Worm (Caenorhabditis elegans) whole organism, young adult: ENCODE measurements around the gene lido-8.
"Not testable (repeated sequence)": the region's sequence is repeated elsewhere in the genome, so short reads cannot be mapped to it uniquely, and the experiment has no call there.

Experiments
- B0019.2 ChIP-seq: fragments of 200-800 bp; sonication (Bioruptor generic); conservative IDR thresholded peaks from 2 replicates; pipeline ENCODE4 v1.3.6; 2022; ENCODE audit warnings: missing genetic modification reagents, missing genetic modification characterization, missing compliant biosample characterization
- B0035.1 ChIP-seq: sonication (generic microtip); optimal IDR thresholded peaks from 2 replicates; lab custom pipeline; 2016; ENCODE audit warnings: missing genetic modification characterization, mild to moderate bottlenecking, missing compliant biosample characterization, missing genotype, missing genetic modification reagents
- F10E7.11 ChIP-seq: sonication (generic microtip); optimal IDR thresholded peaks from 2 replicates; lab custom pipeline; 2017; ENCODE audit warnings: mild to moderate bottlenecking, missing genetic modification characterization, moderate library complexity, missing compliant biosample characterization
- F22D6.2 ChIP-seq: sonication (generic microtip); optimal IDR thresholded peaks from 2 replicates; lab custom pipeline; 2016; ENCODE audit warnings: mild to moderate bottlenecking, missing genetic modification characterization, missing compliant biosample characterization
- F37B4.10 ChIP-seq: fragments of 200-800 bp; sonication (Bioruptor generic); IDR thresholded peaks from 2 replicates; pipeline ENCODE4 v1.3.6; 2022; ENCODE audit warnings: missing genetic modification characterization, missing compliant biosample characterization
- F57C9.4 ChIP-seq: sonication (generic microtip); optimal IDR thresholded peaks from 2 replicates; lab custom pipeline; 2017; ENCODE audit warnings: mild to moderate bottlenecking, missing genetic modification characterization, missing compliant biosample characterization
- T26A5.8 ChIP-seq: sonication (generic microtip); optimal IDR thresholded peaks from 2 replicates; lab custom pipeline; 2016; ENCODE audit warnings: missing genetic modification characterization, missing compliant biosample characterization
- Y53F4B.3 ChIP-seq: fragments of 200-800 bp; sonication (Bioruptor generic); IDR thresholded peaks from 2 replicates; pipeline ENCODE4 v1.3.6; 2022; ENCODE audit warnings: missing genetic modification reagents, missing genetic modification characterization, missing compliant biosample characterization
- Y53G8AR.9 ChIP-seq: fragments of 200-800 bp; sonication (Bioruptor generic); conservative IDR thresholded peaks from 2 replicates; pipeline ENCODE4 v1.3.6; 2022; ENCODE audit warnings: missing genetic modification reagents, missing genetic modification characterization, missing compliant biosample characterization
- cebp-2 ChIP-seq: fragments of 200-800 bp; sonication (Bioruptor generic); IDR thresholded peaks from 2 replicates; pipeline ENCODE4 v1.3.6; 2022; ENCODE audit warnings: missing genetic modification characterization, missing compliant biosample characterization
- ceh-100 ChIP-seq: fragments of 200-800 bp; sonication (Bioruptor generic); IDR thresholded peaks from 2 replicates; pipeline ENCODE4 v1.3.6; 2022; ENCODE audit warnings: missing genetic modification reagents, missing genetic modification characterization, missing compliant biosample characterization
- ceh-40 ChIP-seq: fragments of 200-800 bp; sonication (Bioruptor generic); IDR thresholded peaks from 2 replicates; pipeline ENCODE4 v1.3.6; 2022; ENCODE audit warnings: missing genetic modification characterization, missing compliant biosample characterization
- ceh-58 ChIP-seq: fragments of 200-800 bp; sonication (Bioruptor generic); IDR thresholded peaks from 2 replicates; pipeline ENCODE4 v1.3.6; 2022; ENCODE audit warnings: missing genetic modification characterization, missing compliant biosample characterization
- ceh-91 ChIP-seq: fragments of 200-800 bp; sonication (Bioruptor generic); IDR thresholded peaks from 2 replicates; pipeline ENCODE4 v1.3.6; 2022; ENCODE audit warnings: missing genetic modification reagents, missing genetic modification characterization, missing compliant biosample characterization
- chd-7 ChIP-seq: sonication (generic microtip); optimal IDR thresholded peaks from 2 replicates; lab custom pipeline; 2016; ENCODE audit warnings: mild to moderate bottlenecking, missing genetic modification characterization, moderate library complexity, missing compliant biosample characterization
- egl-44 ChIP-seq: fragments of 200-800 bp; sonication (Bioruptor generic); IDR thresholded peaks from 2 replicates; pipeline ENCODE4 v1.3.6; 2022; ENCODE audit warnings: missing genetic modification reagents, missing genetic modification characterization, missing compliant biosample characterization
- egrh-3 ChIP-seq: fragments of 200-800 bp; sonication (Bioruptor generic); IDR thresholded peaks from 2 replicates; pipeline ENCODE4 v1.3.6; 2022; ENCODE audit warnings: missing genetic modification reagents, missing genetic modification characterization, missing compliant biosample characterization
- ets-4 ChIP-seq: fragments of 200-800 bp; sonication (Bioruptor generic); optimal IDR thresholded peaks from 2 replicates; lab custom pipeline; 2018; ENCODE audit warnings: mild to moderate bottlenecking, missing genetic modification characterization, missing compliant biosample characterization
- gei-17 ChIP-seq: fragments of 200-800 bp; sonication (Bioruptor generic); optimal IDR thresholded peaks from 2 replicates; lab custom pipeline; 2018; ENCODE audit warnings: mild to moderate bottlenecking, missing genetic modification characterization, missing compliant biosample characterization
- hmg-1.2 ChIP-seq: fragments of 200-800 bp; sonication (Bioruptor generic); IDR thresholded peaks from 2 replicates; pipeline ENCODE4 v1.3.6; 2022; ENCODE audit warnings: missing genetic modification reagents, missing genetic modification characterization, missing compliant biosample characterization
- let-607 ChIP-seq, 2 experiments: fragments of 200-800 bp in 1 of 2; sonication (Bioruptor generic) in 1 of 2; sonication (generic microtip) in 1 of 2; optimal IDR thresholded peaks; 2 replicates each; lab custom pipeline; 2016 to 2018; ENCODE audit warnings: mild to moderate bottlenecking in 2 of 2, missing compliant biosample characterization in 2 of 2, missing genetic modification characterization in 2 of 2, moderate library complexity in 2 of 2, missing genotype in 1 of 2
- lin-35 ChIP-seq, 3 experiments: fragments of 150-350 bp in 2 of 3; sonication (generic microtip) in 1 of 3; optimal IDR thresholded peaks; 2 replicates each; lab custom pipeline; 2014 to 2018; ENCODE audit warnings: missing biosample characterization in 3 of 3, missing genetic modification characterization in 3 of 3, missing genetic modification reagents in 3 of 3
- lsl-1 ChIP-seq: fragments of 200-800 bp; sonication (Bioruptor generic); optimal IDR thresholded peaks from 2 replicates; lab custom pipeline; 2018; ENCODE audit warnings: mild to moderate bottlenecking, missing genetic modification characterization, moderate library complexity, missing compliant biosample characterization
- madf-10 ChIP-seq: sonication (generic microtip); optimal IDR thresholded peaks from 2 replicates; lab custom pipeline; 2016; ENCODE audit warnings: mild to moderate bottlenecking, missing genetic modification characterization, missing compliant biosample characterization
- madf-3 ChIP-seq: fragments of 200-800 bp; sonication (Bioruptor generic); IDR thresholded peaks from 2 replicates; pipeline ENCODE4 v1.3.6; 2022; ENCODE audit warnings: missing genetic modification reagents, missing genetic modification characterization, missing compliant biosample characterization
- madf-6 ChIP-seq: fragments of 200-800 bp; sonication (Bioruptor generic); IDR thresholded peaks from 2 replicates; pipeline ENCODE4 v1.3.6; 2022; ENCODE audit warnings: missing genetic modification reagents, missing genetic modification characterization, missing compliant biosample characterization
- mcd-1 ChIP-seq: fragments of 200-800 bp; sonication (Bioruptor generic); IDR thresholded peaks from 2 replicates; pipeline ENCODE4 v1.3.6; 2022; ENCODE audit warnings: missing genetic modification reagents, missing genetic modification characterization, missing compliant biosample characterization
- mxl-1 ChIP-seq: sonication (generic microtip); optimal IDR thresholded peaks from 2 replicates; lab custom pipeline; 2016; ENCODE audit warnings: missing genetic modification characterization, missing compliant biosample characterization
- nhr-90 ChIP-seq: sonication (generic microtip); optimal IDR thresholded peaks from 2 replicates; lab custom pipeline; 2016; ENCODE audit warnings: missing genotype, mild to moderate bottlenecking, missing genetic modification characterization, missing compliant biosample characterization
- pha-4 ChIP-seq: fragments of 150-350 bp; sonication (generic microtip); optimal IDR thresholded peaks from 2 replicates; lab custom pipeline; 2014; ENCODE audit warnings: missing biosample characterization, missing genetic modification reagents, missing genetic modification characterization
- rec-8 ChIP-seq, 2 experiments: sonication (generic microtip); optimal IDR thresholded peaks; 2 replicates each; lab custom pipeline; 2016; ENCODE audit warnings: mild to moderate bottlenecking in 2 of 2, missing genetic modification characterization in 2 of 2, missing genetic modification reagents in 2 of 2, missing genotype in 2 of 2, missing biosample characterization in 1 of 2, missing compliant biosample characterization in 1 of 2, moderate library complexity in 1 of 2
- rpc-1 ChIP-seq, 2 experiments: fragments of 150-350 bp in 1 of 2; sonication (generic microtip) in 1 of 2; optimal IDR thresholded peaks; 2 replicates each; lab custom pipeline; 2014 to 2018; ENCODE audit warnings: missing biosample characterization in 1 of 2, missing genetic modification characterization in 1 of 2, missing genetic modification reagents in 1 of 2, missing genotype in 1 of 2
- tbp1 ChIP-seq: fragments of 200-800 bp; sonication (Bioruptor generic); optimal IDR thresholded peaks from 2 replicates; lab custom pipeline; 2018; ENCODE audit warnings: mild to moderate bottlenecking, missing genetic modification characterization, missing compliant biosample characterization
- zfh-2 ChIP-seq: fragments of 200-800 bp; sonication (Bioruptor generic); conservative IDR thresholded peaks from 2 replicates; pipeline ENCODE4 v1.3.6; 2022; ENCODE audit warnings: missing genetic modification reagents, missing genetic modification characterization, missing compliant biosample characterization
- zim-3 ChIP-seq: sonication (generic microtip); optimal IDR thresholded peaks from 2 replicates; lab custom pipeline; 2017; ENCODE audit warnings: mild to moderate bottlenecking, missing genetic modification characterization, moderate library complexity, missing compliant biosample characterization
- ztf-25 ChIP-seq: fragments of 200-800 bp; sonication (Bioruptor generic); IDR thresholded peaks from 2 replicates; pipeline ENCODE4 v1.3.6; 2022; ENCODE audit warnings: missing genetic modification reagents, missing genetic modification characterization, missing compliant biosample characterization
- ztf-6 ChIP-seq: fragments of 200-800 bp; sonication (Bioruptor generic); IDR thresholded peaks from 2 replicates; pipeline ENCODE4 v1.3.6; 2022; ENCODE audit warnings: missing genetic modification reagents, missing genetic modification characterization, missing compliant biosample characterization

lido-8 gene

DNA sequence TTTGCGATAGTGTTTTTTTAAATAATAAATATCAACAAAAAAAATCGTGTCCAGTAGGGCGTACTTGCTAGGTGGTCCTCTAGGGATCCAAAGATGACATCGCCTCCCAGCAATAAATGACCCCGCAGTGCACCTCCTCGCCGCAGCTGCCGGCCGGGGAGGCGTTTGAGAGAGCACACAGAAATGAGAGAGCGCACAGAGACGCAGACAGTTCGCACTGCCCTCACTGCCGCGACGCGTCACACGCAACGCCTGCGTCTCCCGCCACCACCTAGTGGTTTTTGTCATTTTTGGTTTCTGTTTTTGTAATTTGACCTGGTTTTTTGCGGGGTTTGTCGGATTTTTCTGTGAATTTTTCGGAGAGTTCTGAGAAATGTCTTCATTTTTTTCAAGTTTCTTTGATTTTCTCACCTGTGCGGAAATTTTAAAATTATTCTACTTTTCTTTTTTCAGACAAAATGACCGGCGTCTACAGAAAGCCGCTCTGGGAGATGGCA, 8.9 kb upstream of the lido-8 start, which contains the start of gene lido-7 (continued):
- TF ChIP-seq zfh-2 (GFP tag; lab: Robert Waterston, UW) = peak; percentile 89
- TF ChIP-seq F10E7.11 (tag; lab: Kevin White, UChicago) = no peak
- TF ChIP-seq Y53F4B.3 (GFP tag; lab: Robert Waterston, UW) = no peak
- TF ChIP-seq madf-3 (GFP tag; lab: Robert Waterston, UW) = peak; percentile 85
- TF ChIP-seq ztf-25 = no peak
- TF ChIP-seq hmg-1.2 (GFP tag; lab: Robert Waterston, UW) = peak; percentile 94
- peak; percentile 50; the same call in 1 of the 2 replicates for TF ChIP-seq madf-6 (GFP tag; lab: Robert Waterston, UW)
- no peak for TF ChIP-seq T26A5.8
- no peak for TF ChIP-seq tbp1 (GFP tag; lab: Kevin White, UChicago)
- no peak for TF ChIP-seq ceh-40 (GFP tag; lab: Robert Waterston, UW)
- no peak for TF ChIP-seq ets-4 (GFP tag; lab: Kevin White, UChicago)
- no peak for TF ChIP-seq B0035.1 (tag; lab: Kevin White, UChicago)
- TF ChIP-seq egl-44 (GFP tag; lab: Robert Waterston, UW) = no peak
- TF ChIP-seq cebp-2 = no peak
- TF ChIP-seq F57C9.4 (tag; lab: Kevin White, UChicago) = no peak
- no peak for TF ChIP-seq mxl-1 (tag; lab: Kevin White, UChicago)
- no peak for TF ChIP-seq nhr-90 (tag; lab: Kevin White, UChicago)
- TF ChIP-seq ceh-58 (GFP tag; lab: Robert Waterston, UW) = no peak
- no peak for TF ChIP-seq lin-35 (GFP tag; optimal IDR thresholded peaks at IDR 0.05; lab: Kevin White, UChicago)
- TF ChIP-seq gei-17 (GFP tag; lab: Kevin White, UChicago) = no peak
- TF ChIP-seq ztf-6 = no peak
- peak; percentile 11 for TF ChIP-seq madf-10 (tag; lab: Kevin White, UChicago)
- TF ChIP-seq pha-4 (tag; lab: Kevin White, UChicago) = no peak
- TF ChIP-seq let-607 (tag; optimal IDR thresholded peaks at IDR 0.05; lab: Kevin White, UChicago) = no peak
- no peak for TF ChIP-seq F37B4.10 (GFP tag; lab: Robert Waterston, UW)
- no peak for TF ChIP-seq B0019.2 (GFP tag; lab: Robert Waterston, UW)
- TF ChIP-seq ceh-91 = no peak
- TF ChIP-seq lsl-1 = no peak
- TF ChIP-seq F22D6.2 (tag; lab: Kevin White, UChicago) = no peak
- TF ChIP-seq chd-7 (tag; lab: Kevin White, UChicago) = no peak
- TF ChIP-seq rec-8 (tag; optimal IDR thresholded peaks at IDR 0.05; lab: Kevin White, UChicago) = no peak
- TF ChIP-seq zim-3 = no peak

DNA sequence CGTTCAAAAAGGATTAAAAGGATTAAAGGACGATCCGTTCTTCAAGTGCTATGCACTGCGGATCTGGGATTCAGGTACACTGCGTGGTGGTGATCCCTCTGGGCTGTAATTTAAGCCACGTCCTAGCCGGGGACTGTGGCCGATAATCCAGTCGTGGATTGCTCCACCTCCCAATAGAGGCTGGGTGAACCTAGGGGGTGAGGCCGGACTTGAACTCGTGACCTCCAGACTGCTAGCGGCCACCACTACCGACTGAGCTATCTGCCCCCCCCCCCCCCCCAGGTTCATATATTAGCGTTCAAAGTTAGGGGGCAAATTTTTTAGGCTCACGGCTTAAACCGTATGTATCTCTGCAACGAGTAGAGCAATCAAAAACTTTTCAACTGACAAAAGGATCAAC, 7.7 kb upstream of the lido-8 start:
- TF ChIP-seq egrh-3 (peak; percentile 58; the same call in 1 of the 2 replicates), mcd-1 (GFP tag; lab: Robert Waterston, UW) (peak; percentile 16; the same call in 1 of the 2 replicates), zfh-2 (GFP tag; lab: Robert Waterston, UW) (0 out of 2 replicates have a peak, but pooled peaks have one; percentile 15), ceh-100 (GFP tag; lab: Robert Waterston, UW) (0 out of 2 replicates have a peak, but pooled peaks have one; percentile 14), rpc-1 (tag; optimal IDR thresholded peaks at IDR 0.05; lab: Kevin White, UChicago) (peak; percentile 40)
- TF ChIP-seq rpc-1 (optimal IDR thresholded peaks at IDR 0.05; lab: Kevin White, UChicago) = not testable (repeated sequence)
- TF ChIP-seq, all 124 proteins: peak for 5; not testable (repeated sequence) for 119

DNA sequence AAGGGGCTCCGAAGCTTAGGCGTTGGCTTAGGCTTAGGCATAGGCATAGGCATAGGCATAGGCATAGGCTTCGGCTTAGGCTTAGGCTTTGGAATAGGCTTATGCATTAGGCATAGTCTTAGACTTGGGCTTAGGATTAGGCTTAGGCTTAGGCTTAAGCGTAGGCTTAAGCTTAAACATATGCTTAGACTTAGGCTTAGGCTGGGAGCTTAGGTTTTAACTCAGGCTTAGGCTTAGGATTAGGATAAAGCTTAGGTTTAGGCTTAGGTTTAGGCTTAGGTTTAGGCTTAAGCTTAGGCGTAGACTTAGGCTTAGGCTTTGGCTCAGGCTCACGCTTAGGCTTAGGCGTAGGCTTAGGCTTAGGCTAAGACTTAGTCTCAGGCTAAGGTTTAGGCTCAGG, 6.7 kb upstream of the lido-8 start:
- TF ChIP-seq egrh-3 (no peak), Y53G8AR.9 (GFP tag; lab: Robert Waterston, UW) (0 out of 2 replicates have a peak, but pooled peaks have one; percentile 28)
- TF ChIP-seq, all 124 proteins: peak for 1
